Worm (Caenorhabditis elegans) whole organism, L1 larva: Measurements from ENCODE around the gene ZK688.1.

Experiments used
- C16A3.4 ChIP-seq: fragments of 150-350 bp; optimal IDR thresholded peaks from 2 replicates; lab custom pipeline; 2014; ENCODE audit warnings: missing biosample characterization, missing genetic modification characterization
- C34B4.2 ChIP-seq: sonication (generic microtip); optimal IDR thresholded peaks from 2 replicates; lab custom pipeline; 2017; ENCODE audit warnings: mild to moderate bottlenecking, missing genetic modification characterization, missing compliant biosample characterization
- F16B12.6 ChIP-seq: fragments of 150-350 bp; optimal IDR thresholded peaks from 2 replicates; lab custom pipeline; 2014; ENCODE audit warnings: missing biosample characterization, missing genetic modification characterization
- aha-1 ChIP-seq: fragments of 150-350 bp; optimal IDR thresholded peaks from 2 replicates; lab custom pipeline; 2014; ENCODE audit warnings: missing biosample characterization, missing genetic modification characterization
- blmp-1 ChIP-seq: fragments of 150-350 bp; optimal IDR thresholded peaks from 2 replicates; lab custom pipeline; 2014; ENCODE audit warnings: missing biosample characterization, missing genetic modification characterization
- ceh-63 ChIP-seq: fragments of 200-800 bp; sonication (Bioruptor generic); optimal IDR thresholded peaks from 2 replicates; lab custom pipeline; 2018; ENCODE audit warnings: mild to moderate bottlenecking, missing genetic modification characterization, missing compliant biosample characterization
- ceh-90 ChIP-seq: sonication (generic microtip); optimal IDR thresholded peaks from 2 replicates; lab custom pipeline; 2016; ENCODE audit warnings: missing genetic modification characterization, missing compliant biosample characterization
- efl-1 ChIP-seq, 4 experiments: fragments of 150-350 bp; optimal IDR thresholded peaks in 3 of 4; peaks in 1 of 4; 1 replicate in 1 of 4; 2 replicates in 3 of 4; lab custom pipeline; 2014; ENCODE audit warnings: missing biosample characterization in 2 of 4, missing genetic modification characterization in 2 of 4, missing genetic modification reagents in 2 of 4
- egl-13 ChIP-seq: sonication (generic microtip); optimal IDR thresholded peaks from 2 replicates; lab custom pipeline; 2016; ENCODE audit warnings: missing genotype, missing genetic modification reagents, missing genetic modification characterization, missing compliant biosample characterization
- fkh-10 ChIP-seq: sonication (generic microtip); optimal IDR thresholded peaks from 2 replicates; lab custom pipeline; 2017; ENCODE audit warnings: missing biosample characterization, missing genetic modification reagents, missing genetic modification characterization
- hlh-17 ChIP-seq: fragments of 200-800 bp; sonication (Bioruptor generic); optimal IDR thresholded peaks from 2 replicates; lab custom pipeline; 2018; ENCODE audit warnings: missing genetic modification characterization, mild to moderate bottlenecking, missing compliant biosample characterization, moderate library complexity, borderline replicate concordance
- hpl-2 ChIP-seq: fragments of 150-350 bp; optimal IDR thresholded peaks from 2 replicates; lab custom pipeline; 2014; ENCODE audit warnings: missing biosample characterization, missing genetic modification reagents, missing genetic modification characterization
- isw-1 ChIP-seq: fragments of 200-800 bp; sonication (Bioruptor generic); IDR thresholded peaks from 2 replicates; pipeline ENCODE4 v1.3.6; 2022; ENCODE audit warnings: missing genetic modification characterization, missing compliant biosample characterization
- jun-1 ChIP-seq: fragments of 150-350 bp; optimal IDR thresholded peaks from 2 replicates; lab custom pipeline; 2014; ENCODE audit warnings: missing biosample characterization, missing genetic modification reagents, missing genetic modification characterization
- lin-15B ChIP-seq: fragments of 150-350 bp; sonication (generic microtip); optimal IDR thresholded peaks from 3 replicates; lab custom pipeline; 2014; ENCODE audit warnings: missing biosample characterization, missing genetic modification characterization
- lin-35 ChIP-seq, 2 experiments: fragments of 150-350 bp; optimal IDR thresholded peaks; 2 replicates each; lab custom pipeline; 2014; ENCODE audit warnings: missing biosample characterization in 2 of 2, missing genetic modification characterization in 2 of 2, missing genetic modification reagents in 2 of 2
- mdl-1 ChIP-seq, 2 experiments: fragments of 150-350 bp; optimal IDR thresholded peaks; 2 replicates each; lab custom pipeline; 2014 to 2017; ENCODE audit warnings: missing biosample characterization in 2 of 2, missing genetic modification characterization in 2 of 2, inconsistent platforms in 1 of 2
- mep-1 ChIP-seq: fragments of 150-350 bp; optimal IDR thresholded peaks from 2 replicates; lab custom pipeline; 2014; ENCODE audit warnings: missing biosample characterization, missing genetic modification characterization
- nhr-12 ChIP-seq: sonication (generic microtip); optimal IDR thresholded peaks from 2 replicates; lab custom pipeline; 2017; ENCODE audit warnings: missing biosample characterization, missing genetic modification characterization
- nhr-19 ChIP-seq: fragments of 200-800 bp; sonication (Bioruptor generic); conservative IDR thresholded peaks from 2 replicates; pipeline ENCODE4 v1.3.6; 2022; ENCODE audit warnings: missing genetic modification characterization, missing compliant biosample characterization
- nhr-28 ChIP-seq: fragments of 150-350 bp; optimal IDR thresholded peaks from 2 replicates; lab custom pipeline; 2014; ENCODE audit warnings: missing biosample characterization, missing genetic modification characterization
- nhr-71 ChIP-seq: sonication (generic microtip); optimal IDR thresholded peaks from 2 replicates; lab custom pipeline; 2016; ENCODE audit warnings: mild to moderate bottlenecking, missing genetic modification characterization, moderate library complexity, missing compliant biosample characterization
- nhr-76 ChIP-seq: sonication (generic microtip); optimal IDR thresholded peaks from 2 replicates; lab custom pipeline; 2017; ENCODE audit warnings: missing biosample characterization, missing genetic modification characterization
- nhr-84 ChIP-seq: sonication (generic microtip); optimal IDR thresholded peaks from 2 replicates; lab custom pipeline; 2017; ENCODE audit warnings: missing biosample characterization, missing genetic modification characterization
- nhr-90 ChIP-seq: sonication (generic microtip); optimal IDR thresholded peaks from 2 replicates; lab custom pipeline; 2016; ENCODE audit warnings: mild to moderate bottlenecking, missing genetic modification characterization, missing compliant biosample characterization; ENCODE audit not compliant: poor library complexity
- pag-3 ChIP-seq: sonication (generic microtip); optimal IDR thresholded peaks from 2 replicates; lab custom pipeline; 2017; ENCODE audit warnings: missing genetic modification characterization, mild to moderate bottlenecking, missing compliant biosample characterization, antibody characterized with exemption, borderline replicate concordance; ENCODE audit not compliant: insufficient read depth
- pqm-1 ChIP-seq: sonication (generic microtip); optimal IDR thresholded peaks from 3 replicates; lab custom pipeline; 2017; ENCODE audit warnings: missing biosample characterization, missing genetic modification characterization
- rnt-1 ChIP-seq: sonication (generic microtip); optimal IDR thresholded peaks from 2 replicates; lab custom pipeline; 2016; ENCODE audit warnings: mild to moderate bottlenecking, missing genetic modification characterization, moderate library complexity, missing compliant biosample characterization
- sptf-1 ChIP-seq: fragments of 150-350 bp; optimal IDR thresholded peaks from 2 replicates; lab custom pipeline; 2014; ENCODE audit warnings: missing biosample characterization, missing genetic modification characterization
- sup-37 ChIP-seq: fragments of 200-800 bp; sonication (Bioruptor generic); optimal IDR thresholded peaks from 2 replicates; lab custom pipeline; 2018; ENCODE audit warnings: mild to moderate bottlenecking, missing genetic modification characterization, missing compliant biosample characterization
- tlp-1 ChIP-seq: fragments of 150-350 bp; optimal IDR thresholded peaks from 2 replicates; lab custom pipeline; 2014; ENCODE audit warnings: missing biosample characterization, missing genetic modification characterization
- unc-130 ChIP-seq: fragments of 150-350 bp; optimal IDR thresholded peaks from 2 replicates; lab custom pipeline; 2017; ENCODE audit warnings: missing biosample characterization, missing genetic modification characterization, inconsistent platforms
- unc-30 ChIP-seq: sonication (generic microtip); optimal IDR thresholded peaks from 2 replicates; lab custom pipeline; 2017; ENCODE audit warnings: missing biosample characterization, missing genetic modification characterization
- unc-62 ChIP-seq: fragments of 150-350 bp; optimal IDR thresholded peaks from 2 replicates; lab custom pipeline; 2014; ENCODE audit warnings: missing biosample characterization, missing genetic modification reagents, missing genetic modification characterization
- unc-98 ChIP-seq: fragments of 200-800 bp; sonication (Bioruptor generic); IDR thresholded peaks from 2 replicates; pipeline ENCODE4 v1.3.6; 2022; ENCODE audit warnings: missing genetic modification characterization, missing compliant biosample characterization
- zag-1 ChIP-seq: fragments of 150-350 bp; optimal IDR thresholded peaks from 2 replicates; lab custom pipeline; 2014; ENCODE audit warnings: missing biosample characterization, missing genetic modification characterization
- ztf-11 ChIP-seq, 2 experiments: sonication (generic microtip); optimal IDR thresholded peaks; 2 replicates each; lab custom pipeline; 2016 to 2017; ENCODE audit warnings: missing genetic modification characterization in 2 of 2, missing biosample characterization in 1 of 2, missing compliant biosample characterization in 1 of 2
- ztf-4 ChIP-seq: fragments of 150-350 bp; optimal IDR thresholded peaks from 2 replicates; lab custom pipeline; 2014; ENCODE audit warnings: missing biosample characterization, missing genetic modification characterization

The ZK688.1 gene

DNA sequence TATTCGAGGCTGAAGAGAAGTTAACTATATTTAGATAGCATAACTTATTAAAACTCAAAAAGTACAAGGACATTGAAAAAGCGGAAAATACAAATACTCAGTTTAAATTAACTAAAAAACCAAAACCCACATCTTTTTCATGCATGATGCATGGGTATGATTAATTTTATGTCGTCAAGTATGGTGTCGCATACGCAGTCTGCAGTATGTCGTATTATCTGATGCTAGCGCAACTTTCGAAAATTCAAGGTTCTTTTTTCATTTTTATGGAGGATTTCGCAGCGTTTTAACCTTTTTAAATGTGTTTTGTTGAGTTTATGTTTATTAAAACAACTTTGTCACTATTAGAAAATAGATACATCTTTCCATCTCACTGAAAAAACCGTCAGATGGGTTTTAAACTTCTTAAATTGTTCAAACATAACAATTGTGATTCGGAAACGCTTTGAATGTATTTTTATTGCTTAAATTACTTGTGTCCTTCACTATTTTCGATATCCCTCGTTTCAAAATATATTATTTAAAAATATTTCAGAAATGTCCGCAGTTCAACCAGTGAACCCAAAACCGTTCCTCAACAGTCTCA is 47.7 kb upstream of the ZK688.1 start, which contains the start of gene snr-5 (continued):
- TF ChIP-seq nhr-76 (tag; lab: Kevin White, UChicago), result no peak
- no peak for TF ChIP-seq ceh-63 (GFP tag; lab: Kevin White, UChicago)
- TF ChIP-seq efl-1 (optimal IDR thresholded peaks at IDR 0.05; lab: Kevin White, UChicago), result peak; percentile 35 to 57
- TF ChIP-seq efl-1 (GFP tag; optimal IDR thresholded peaks at IDR 0.05 in 1 of 2; lab: Kevin White, UChicago), result peak; percentile 65 to 94
- TF ChIP-seq nhr-90 (tag; lab: Kevin White, UChicago), result no peak
- peak; percentile 35 for TF ChIP-seq blmp-1
- no peak for TF ChIP-seq ceh-90 (tag; lab: Kevin White, UChicago)
- no peak for TF ChIP-seq ztf-4
- TF ChIP-seq sup-37 (GFP tag; lab: Kevin White, UChicago), result no peak
- no peak for TF ChIP-seq mep-1 (tag; lab: Kevin White, UChicago)
- no peak for TF ChIP-seq sptf-1
- no peak for TF ChIP-seq fkh-10 (GFP tag; lab: Kevin White, UChicago)
- TF ChIP-seq C34B4.2 (tag; lab: Kevin White, UChicago), result no peak
- TF ChIP-seq F16B12.6, result peak; percentile 81
- no peak for TF ChIP-seq egl-13
- TF ChIP-seq unc-130 (tag; lab: Kevin White, UChicago), result no peak
- TF ChIP-seq isw-1 (GFP tag; lab: Robert Waterston, UW), result no peak
- no peak for TF ChIP-seq pqm-1 (tag; lab: Kevin White, UChicago)
- no peak for TF ChIP-seq zag-1 (tag; lab: Kevin White, UChicago)
- TF ChIP-seq ztf-11 (tag; optimal IDR thresholded peaks at IDR 0.05; lab: Kevin White, UChicago), result no peak
- TF ChIP-seq C16A3.4 (tag; lab: Kevin White, UChicago), result no peak
- peak; percentile 14 for TF ChIP-seq rnt-1 (tag; lab: Kevin White, UChicago)
- no peak for TF ChIP-seq nhr-84 (tag; lab: Kevin White, UChicago)
- no peak for TF ChIP-seq lin-15B (tag; lab: Kevin White, UChicago)
- TF ChIP-seq tlp-1, result no peak

ce11 chrIII:7865238-7865761 is 44.1 kb upstream of the ZK688.1 start, which contains the start of gene slc-17.3:
slc-17.3 (minus strand) TSS chrIII:7865288.
- no peak for TF ChIP-seq nhr-28 (tag; lab: Kevin White, UChicago)
- TF ChIP-seq nhr-12 (tag; lab: Kevin White, UChicago), result no peak
- TF ChIP-seq hpl-2 (GFP tag; lab: Kevin White, UChicago), result no peak
- no peak for TF ChIP-seq sup-37 (GFP tag; lab: Kevin White, UChicago)
- no peak for TF ChIP-seq tlp-1
- no peak for TF ChIP-seq hlh-17 (GFP tag; lab: Kevin White, UChicago)
- TF ChIP-seq unc-130 (tag; lab: Kevin White, UChicago), result no peak
- no peak for TF ChIP-seq aha-1 (tag; lab: Kevin White, UChicago)
- TF ChIP-seq unc-30 (tag; lab: Kevin White, UChicago), result no peak
- no peak for TF ChIP-seq pag-3 (tag; lab: Kevin White, UChicago)
- TF ChIP-seq nhr-19 (GFP tag; lab: Robert Waterston, UW), result no peak
- TF ChIP-seq lin-35 (GFP tag; optimal IDR thresholded peaks at IDR 0.05; lab: Kevin White, UChicago), result no peak
- TF ChIP-seq zag-1 (tag; lab: Kevin White, UChicago), result no peak
- TF ChIP-seq, all 84 proteins: peak for 0

ce11 chrIII:7866189-7866588 is 43.2 kb upstream of the ZK688.1 start, which contains the start of gene cup-4:
cup-4 (plus strand) TSS chrIII:7866489.
- TF ChIP-seq unc-98 (no peak), aha-1 (tag; lab: Kevin White, UChicago) (no peak), jun-1 (tag; lab: Kevin White, UChicago) (no peak), nhr-71 (tag; lab: Kevin White, UChicago) (no peak), mdl-1 (tag; optimal IDR thresholded peaks at IDR 0.05; lab: Kevin White, UChicago) (no peak), egl-13 (no peak), unc-62 (GFP tag; lab: Kevin White, UChicago) (no peak)
